Worm (Caenorhabditis elegans) whole organism, L4/young adult: ENCODE data around the gene spo-11.

Experiments
- W03F9.2 ChIP-seq: fragments of 150-350 bp; optimal IDR thresholded peaks from 2 replicates; lab custom pipeline; 2014; ENCODE audit warnings: missing biosample characterization, missing genetic modification characterization
- him-1 ChIP-seq: sonication (generic microtip); optimal IDR thresholded peaks from 2 replicates; lab custom pipeline; 2016; ENCODE audit warnings: missing genotype, missing genetic modification reagents, missing genetic modification characterization, missing compliant biosample characterization

DNA sequence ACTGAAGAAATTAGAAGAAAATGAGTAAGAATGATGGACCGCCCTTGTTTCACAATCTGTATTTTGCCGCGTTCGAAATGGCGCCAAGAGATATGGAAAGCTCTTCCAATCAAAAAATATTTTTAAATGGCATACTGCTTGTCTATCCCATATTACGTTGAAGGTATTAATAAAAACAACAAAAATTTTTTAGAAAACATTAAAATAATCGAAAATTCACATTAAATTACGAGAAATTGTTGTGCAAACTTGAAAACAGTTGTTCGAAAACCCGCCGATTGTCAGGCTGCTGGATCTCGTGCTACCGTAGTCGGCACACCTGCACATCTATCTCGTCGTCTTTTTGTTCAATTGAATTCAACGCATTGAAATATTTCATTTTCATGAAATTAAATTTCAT, 41.1 kb downstream of the spo-11 start, which contains the start of gene klc-1:
- TF ChIP-seq him-1 (no peak), W03F9.2 (tag; lab: Kevin White, UChicago) (no peak)
